Worm (Caenorhabditis elegans): ENCODE results near the gene znf-622.

znf-622 gene

ce11 chrIII:6382987-6383602 lies 1.7 kb downstream of the znf-622 start, which contains the start of gene let-716 (continued):
- TF ChIP-seq ceh-79 (tag; optimal IDR thresholded peaks at IDR 0.05) (no peak), lin-54 (GFP tag; optimal IDR thresholded peaks at IDR 0.05) (no peak), hlh-26 (GFP tag; conservative IDR thresholded peaks at IDR 0.05) (no peak), ceh-40 (GFP tag; IDR thresholded peaks at IDR 0.05) (no peak), mes-4 (tag; optimal IDR thresholded peaks at IDR 0.05) (no peak), somi-1 (GFP tag; optimal IDR thresholded peaks at IDR 0.05) (no peak)

- TF ChIP-seq dox-1 (GFP tag; IDR thresholded peaks at IDR 0.05) (no peak), lsl-1 (GFP tag; optimal IDR thresholded peaks at IDR 0.05) (peak; percentile 0)
Measured at ce11 chrIII:6389533-6389932, 8.1 kb downstream of the znf-622 start, which contains the start of gene C16A3.2. C16A3.2 (plus strand) TSS chrIII:6389833.

ce11 chrIII:6390644-6391043 lies 9.2 kb downstream of the znf-622 start, which contains the start of gene smrc-1:
smrc-1 (plus strand) TSS chrIII:6390944.
- no peak for TF ChIP-seq madf-6 (GFP tag; IDR thresholded peaks at IDR 0.05)
- no peak for TF ChIP-seq snpc-3.4 (tag; optimal IDR thresholded peaks at IDR 0.05)
- no peak for TF ChIP-seq F22D6.2 (tag; optimal IDR thresholded peaks at IDR 0.05)
- TF ChIP-seq hmg-1.2 (GFP tag; IDR thresholded peaks at IDR 0.05) = no peak
- no peak for TF ChIP-seq B0336.3 (GFP tag; IDR thresholded peaks at IDR 0.05)
- no peak for TF ChIP-seq rpc-1 (optimal IDR thresholded peaks at IDR 0.05)
- TF ChIP-seq rpc-1 (tag; optimal IDR thresholded peaks at IDR 0.05) = no peak
- TF ChIP-seq F33H1.4 (GFP tag; IDR thresholded peaks at IDR 0.05) = no peak
- TF ChIP-seq somi-1 (GFP tag; optimal IDR thresholded peaks at IDR 0.05) = no peak
- TF ChIP-seq ztf-28 (GFP tag; IDR thresholded peaks at IDR 0.05) = no peak
- no peak for TF ChIP-seq C17E4.6 (GFP tag; IDR thresholded peaks at IDR 0.05)
- no peak for TF ChIP-seq egl-44 (GFP tag; IDR thresholded peaks at IDR 0.05)
- TF ChIP-seq T07F8.4 (tag; optimal IDR thresholded peaks at IDR 0.05) = no peak

- TF ChIP-seq ama-1 (optimal IDR thresholded peaks at IDR 0.05) (peak; percentile 10), ama-1 (GFP tag; optimal IDR thresholded peaks at IDR 0.05) (no peak), mes-4 (tag; optimal IDR thresholded peaks at IDR 0.05) (no peak)
Measured at ce11 chrIII:6395706-6396232, 14.3 kb downstream of the znf-622 start, which contains the start of gene oatr-1. oatr-1 (minus strand) TSS chrIII:6396182.

ce11 chrIII:6396381-6396780 lies 14.9 kb downstream of the znf-622 start:
- TF ChIP-seq Y79H2A.3 (GFP tag; conservative IDR thresholded peaks at IDR 0.05) = no peak
- peak; percentile 57 for TF ChIP-seq atf-7 (tag; optimal IDR thresholded peaks at IDR 0.05)
- TF ChIP-seq nfya-1 (tag; optimal IDR thresholded peaks at IDR 0.05; ENCODE audit: borderline replicate concordance, insufficient read depth) = no peak
- no peak for TF ChIP-seq F23B12.7 (tag; optimal IDR thresholded peaks at IDR 0.05; ENCODE audit: insufficient read depth)
- TF ChIP-seq tlf-1 (GFP tag; optimal IDR thresholded peaks at IDR 0.05) = peak; percentile 10
- no peak for TF ChIP-seq chd-7 (tag; optimal IDR thresholded peaks at IDR 0.05)
- no peak for TF ChIP-seq F55B11.4 (tag; optimal IDR thresholded peaks at IDR 0.05; ENCODE audit: borderline replicate concordance, insufficient read depth)
- no peak for TF ChIP-seq nfya-2 (GFP tag; IDR thresholded peaks at IDR 0.05)
- TF ChIP-seq egrh-3 (GFP tag; IDR thresholded peaks at IDR 0.05) = no peak
- no peak for TF ChIP-seq B0261.1 (tag; optimal IDR thresholded peaks at IDR 0.05)
- TF ChIP-seq nhr-80 (tag; optimal IDR thresholded peaks at IDR 0.05) = peak; percentile 82
- TF ChIP-seq F37B4.10 (GFP tag; IDR thresholded peaks at IDR 0.05) = no peak
- TF ChIP-seq lin-40 (tag; optimal IDR thresholded peaks at IDR 0.05) = no peak
- no peak for TF ChIP-seq sdz-38 (tag; optimal IDR thresholded peaks at IDR 0.05)
- TF ChIP-seq snpc-3.4 (tag; optimal IDR thresholded peaks at IDR 0.05) = no peak
- no peak for TF ChIP-seq cebp-1 (GFP tag; IDR thresholded peaks at IDR 0.05)
- TF ChIP-seq cebp-1 (tag; optimal IDR thresholded peaks at IDR 0.05) = peak; percentile 19
- TF ChIP-seq ceh-100 (GFP tag; IDR thresholded peaks at IDR 0.05) = no peak
- no peak; the same call in 1 of the 2 replicates for TF ChIP-seq dox-1 (GFP tag; IDR thresholded peaks at IDR 0.05)
- TF ChIP-seq egl-44 (GFP tag; IDR thresholded peaks at IDR 0.05) = no peak
- no peak for TF ChIP-seq C06A6.2 (GFP tag; conservative IDR thresholded peaks at IDR 0.05)
- no peak for TF ChIP-seq snpc-1.3 (tag; optimal IDR thresholded peaks at IDR 0.05; ENCODE audit: insufficient read depth)
- no peak for TF ChIP-seq D2030.7 (GFP tag; IDR thresholded peaks at IDR 0.05)

Data from whole organism, young adult.